Fruit fly (Drosophila melanogaster) whole organism, prepupa: Measurements from ENCODE around the gene Spn88Eb.

ENCODE experiments used
- Blimp-1 ChIP-seq: fragments of 200-800 bp; sonication (Bioruptor generic); optimal IDR thresholded peaks from 3 replicates; lab custom pipeline; 2017; ENCODE audit warnings: missing biosample characterization, missing genetic modification characterization, mild to moderate bottlenecking, moderate library complexity, missing genetic modification reagents
- CG10669 ChIP-seq: fragments of 200-800 bp; sonication (Bioruptor generic); optimal IDR thresholded peaks from 3 replicates; lab custom pipeline; 2018; ENCODE audit warnings: missing biosample characterization, mild to moderate bottlenecking, missing genetic modification characterization, moderate library complexity
- CG11902 ChIP-seq: fragments of 200-800 bp; sonication (Bioruptor generic); optimal IDR thresholded peaks from 3 replicates; lab custom pipeline; 2016; ENCODE audit warnings: missing biosample characterization, missing genetic modification characterization
- CG1621 ChIP-seq: fragments of 200-800 bp; sonication (Bioruptor generic); optimal IDR thresholded peaks from 3 replicates; lab custom pipeline; 2018; ENCODE audit warnings: missing biosample characterization, mild to moderate bottlenecking, missing genetic modification characterization
- CG3032 ChIP-seq: fragments of 200-800 bp; optimal IDR thresholded peaks from 2 replicates; lab custom pipeline; 2019; ENCODE audit warnings: missing biosample characterization, mild to moderate bottlenecking, missing genetic modification characterization, moderate library complexity
- CG31627 ChIP-seq: fragments of 200-800 bp; sonication (Bioruptor generic); optimal IDR thresholded peaks from 3 replicates; lab custom pipeline; 2016; ENCODE audit warnings: missing biosample characterization, missing genetic modification characterization
- CG3919 ChIP-seq: fragments of 200-800 bp; sonication (Bioruptor generic); optimal IDR thresholded peaks from 3 replicates; lab custom pipeline; 2016; ENCODE audit warnings: missing biosample characterization, missing genetic modification characterization
- CG6163 ChIP-seq: fragments of 200-800 bp; sonication (Bioruptor generic); IDR thresholded peaks from 3 replicates; pipeline ENCODE4 v1.3.6; 2022; ENCODE audit warnings: missing biosample characterization, missing genetic modification characterization
- CG6792 ChIP-seq: fragments of 200-800 bp; sonication (Bioruptor generic); optimal IDR thresholded peaks from 3 replicates; lab custom pipeline; 2016; ENCODE audit warnings: missing biosample characterization, missing genetic modification characterization
- CG6808 ChIP-seq: fragments of 200-800 bp; sonication (Bioruptor generic); optimal IDR thresholded peaks from 3 replicates; lab custom pipeline; 2017; ENCODE audit warnings: missing biosample characterization, missing genetic modification characterization, mild to moderate bottlenecking, moderate library complexity, missing genetic modification reagents
- CG6854 ChIP-seq: fragments of 200-800 bp; sonication (Bioruptor generic); optimal IDR thresholded peaks from 2 replicates; lab custom pipeline; 2017; ENCODE audit warnings: missing biosample characterization, mild to moderate bottlenecking, missing genetic modification characterization
- CG7368 ChIP-seq: fragments of 200-800 bp; sonication (Bioruptor generic); optimal IDR thresholded peaks from 3 replicates; lab custom pipeline; 2016; ENCODE audit warnings: missing biosample characterization, missing genetic modification characterization
- CG8119 ChIP-seq: fragments of 200-800 bp; sonication (Bioruptor generic); IDR thresholded peaks from 3 replicates; pipeline ENCODE4 v1.3.6; 2022; ENCODE audit warnings: missing biosample characterization, missing genetic modification characterization
- CG8632 ChIP-seq: fragments of 200-800 bp; sonication (Bioruptor generic); optimal IDR thresholded peaks from 3 replicates; lab custom pipeline; 2016; ENCODE audit warnings: missing biosample characterization, missing genetic modification characterization
- CG9139 ChIP-seq: fragments of 200-800 bp; sonication (Bioruptor generic); optimal IDR thresholded peaks from 3 replicates; lab custom pipeline; 2017; ENCODE audit warnings: missing biosample characterization, mild to moderate bottlenecking, missing genetic modification characterization
- Eip75B ChIP-seq: fragments of 200-800 bp; sonication (Bioruptor generic); optimal IDR thresholded peaks from 3 replicates; lab custom pipeline; 2016; ENCODE audit warnings: missing biosample characterization, missing genetic modification characterization
- Eip78C ChIP-seq: fragments of 200-800 bp; sonication (Bioruptor generic); peaks from one replicate; lab custom pipeline; 2016; ENCODE audit warnings: missing biosample characterization, missing genetic modification characterization
- Eip93F ChIP-seq: fragments of 200-800 bp; sonication (Bioruptor generic); optimal IDR thresholded peaks from 2 replicates; lab custom pipeline; 2016; ENCODE audit warnings: missing biosample characterization, mild to moderate bottlenecking, missing genetic modification characterization
- Ets21C ChIP-seq: fragments of 200-800 bp; sonication (Bioruptor generic); optimal IDR thresholded peaks from 3 replicates; lab custom pipeline; 2016; ENCODE audit warnings: missing biosample characterization, missing genetic modification characterization
- Hr38 ChIP-seq: sonication (Bioruptor generic); optimal IDR thresholded peaks from 2 replicates; lab custom pipeline; 2016; ENCODE audit warnings: missing biosample characterization, missing genetic modification characterization
- Hr39 ChIP-seq: fragments of 200-800 bp; sonication (Bioruptor generic); optimal IDR thresholded peaks from 2 replicates; lab custom pipeline; 2016; ENCODE audit warnings: missing biosample characterization, missing genetic modification characterization
- Hr4 ChIP-seq: fragments of 200-800 bp; sonication (Bioruptor generic); optimal IDR thresholded peaks from 3 replicates; lab custom pipeline; 2016; ENCODE audit warnings: missing biosample characterization, missing genetic modification characterization
- Met ChIP-seq: fragments of 200-800 bp; sonication (Bioruptor generic); optimal IDR thresholded peaks from 3 replicates; lab custom pipeline; 2016; ENCODE audit warnings: missing biosample characterization, missing genetic modification characterization
- OdsH ChIP-seq: fragments of 200-800 bp; sonication (Bioruptor generic); optimal IDR thresholded peaks from 3 replicates; lab custom pipeline; 2016; ENCODE audit warnings: missing biosample characterization, missing genetic modification characterization
- Smox ChIP-seq: fragments of 200-800 bp; sonication (Bioruptor generic); optimal IDR thresholded peaks from 3 replicates; lab custom pipeline; 2016; ENCODE audit warnings: missing biosample characterization, missing genetic modification characterization
- Sox102F ChIP-seq: fragments of 200-800 bp; sonication (Bioruptor generic); optimal IDR thresholded peaks from 2 replicates; lab custom pipeline; 2016; ENCODE audit warnings: missing biosample characterization, mild to moderate bottlenecking, missing genetic modification characterization
- Sox14 ChIP-seq: fragments of 200-800 bp; sonication (Bioruptor generic); optimal IDR thresholded peaks from 3 replicates; lab custom pipeline; 2016; ENCODE audit warnings: missing biosample characterization, missing genetic modification characterization
- achi ChIP-seq: fragments of 200-800 bp; sonication (Bioruptor generic); optimal IDR thresholded peaks from 3 replicates; lab custom pipeline; 2016; ENCODE audit warnings: missing biosample characterization, missing genetic modification characterization
- acj6 ChIP-seq: fragments of 200-800 bp; sonication (Bioruptor generic); optimal IDR thresholded peaks from 3 replicates; lab custom pipeline; 2016; ENCODE audit warnings: missing biosample characterization, missing genetic modification characterization
- dsx ChIP-seq: fragments of 200-800 bp; optimal IDR thresholded peaks from 3 replicates; lab custom pipeline; 2019; ENCODE audit warnings: missing biosample characterization, mild to moderate bottlenecking, missing genetic modification characterization, moderate library complexity; ENCODE audit not compliant: poor library complexity, severe bottlenecking
- eg ChIP-seq: fragments of 200-800 bp; sonication (Bioruptor generic); IDR thresholded peaks from 3 replicates; pipeline ENCODE4 v1.3.6; 2022; ENCODE audit warnings: missing biosample characterization, missing genetic modification characterization
- esn ChIP-seq: fragments of 200-800 bp; sonication (Bioruptor generic); optimal IDR thresholded peaks from 2 replicates; lab custom pipeline; 2016; ENCODE audit warnings: missing biosample characterization, mild to moderate bottlenecking, missing genetic modification characterization, moderate library complexity
- fkh ChIP-seq: fragments of 200-800 bp; sonication (Bioruptor generic); optimal IDR thresholded peaks from 3 replicates; lab custom pipeline; 2017; ENCODE audit warnings: missing biosample characterization, mild to moderate bottlenecking, missing genetic modification characterization, moderate library complexity
- lz ChIP-seq: fragments of 200-800 bp; sonication (Bioruptor generic); optimal IDR thresholded peaks from 3 replicates; lab custom pipeline; 2016; ENCODE audit warnings: missing biosample characterization, missing genetic modification characterization
- pdm3 ChIP-seq: fragments of 200-800 bp; sonication (Bioruptor generic); optimal IDR thresholded peaks from 3 replicates; lab custom pipeline; 2016; ENCODE audit warnings: missing biosample characterization, missing genetic modification characterization
- salr ChIP-seq, 2 experiments: fragments of 200-800 bp; sonication (Bioruptor generic); optimal IDR thresholded peaks; 3 replicates each; lab custom pipeline; 2016 to 2018; ENCODE audit warnings: missing biosample characterization in 2 of 2, missing genetic modification characterization in 2 of 2, mild to moderate bottlenecking in 1 of 2
- spab ChIP-seq: fragments of 200-800 bp; sonication (Bioruptor generic); optimal IDR thresholded peaks from 2 replicates; lab custom pipeline; 2017; ENCODE audit warnings: missing biosample characterization, mild to moderate bottlenecking, missing genetic modification characterization, missing genetic modification reagents
- ss ChIP-seq, 2 experiments: fragments of 200-800 bp; sonication (Bioruptor generic); optimal IDR thresholded peaks; 2 replicates in 1 of 2; 3 replicates in 1 of 2; lab custom pipeline; 2017 to 2018; ENCODE audit warnings: mild to moderate bottlenecking in 2 of 2, missing biosample characterization in 2 of 2, missing genetic modification characterization in 2 of 2, moderate library complexity in 1 of 2
- svp ChIP-seq: fragments of 200-800 bp; sonication (Bioruptor generic); peaks from one replicate; lab custom pipeline; 2016; ENCODE audit warnings: missing biosample characterization, missing genetic modification characterization
- topi ChIP-seq: fragments of 200-800 bp; sonication (Bioruptor generic); optimal IDR thresholded peaks from 3 replicates; lab custom pipeline; 2016; ENCODE audit warnings: missing biosample characterization, missing genetic modification characterization
- vri ChIP-seq: fragments of 200-800 bp; sonication (Bioruptor generic); optimal IDR thresholded peaks from 3 replicates; lab custom pipeline; 2016; ENCODE audit warnings: missing biosample characterization, mild to moderate bottlenecking, missing genetic modification characterization

Spn88Eb gene

DNA sequence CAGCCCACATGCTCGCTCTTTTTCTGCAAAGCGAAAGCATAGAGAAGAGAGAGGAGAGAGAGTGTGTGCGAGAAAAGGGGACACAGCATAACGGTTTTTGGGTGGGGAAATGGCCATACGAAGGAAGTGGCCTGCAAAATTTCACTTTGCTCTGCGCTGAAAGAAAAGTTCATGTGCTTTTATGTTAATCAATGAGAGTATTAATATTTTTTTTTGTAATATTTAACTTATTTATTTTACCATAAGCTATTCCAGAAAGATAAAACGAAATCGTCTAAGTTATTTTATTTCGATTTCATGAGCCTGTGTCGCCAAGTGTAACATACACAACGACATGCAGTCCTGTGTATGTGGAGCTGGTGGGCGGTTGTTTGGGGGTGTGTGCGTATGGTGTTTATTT lies 41.9 kb upstream of the Spn88Eb start (continued):
- TF ChIP-seq spab (GFP tag; lab: Kevin White, UChicago) (no peak), Hr4 (GFP tag; lab: Kevin White, UChicago) (peak; percentile 56), eg (GFP tag; lab: Robert Waterston, UW) (peak; percentile 74; the same call in 1 of the 3 replicates), ss (GFP tag; optimal IDR thresholded peaks at IDR 0.05; lab: Kevin White, UChicago) (no peak), CG6808 (GFP tag; lab: Kevin White, UChicago) (no peak), salr (GFP tag; optimal IDR thresholded peaks at IDR 0.05; lab: Kevin White, UChicago) (no peak), Eip75B (peak; percentile 50), CG11902 (GFP tag; lab: Kevin White, UChicago) (no peak), Smox (GFP tag; lab: Kevin White, UChicago) (peak; percentile 45), CG1621 (tag; lab: Kevin White, UChicago) (no peak), CG8632 (peak; percentile 45), OdsH (no peak), dsx (GFP tag; lab: Kevin White, UChicago) (no peak), CG9139 (GFP tag; lab: Kevin White, UChicago) (no peak), CG8119 (GFP tag; lab: Robert Waterston, UW) (peak; percentile 69), lz (peak; percentile 51), achi (GFP tag; lab: Kevin White, UChicago) (peak; percentile 72), CG3919 (GFP tag; lab: Kevin White, UChicago) (no peak), acj6 (peak; percentile 49), pdm3 (GFP tag; lab: Kevin White, UChicago) (no peak), Eip93F (GFP tag; lab: Kevin White, UChicago) (no peak)

DNA sequence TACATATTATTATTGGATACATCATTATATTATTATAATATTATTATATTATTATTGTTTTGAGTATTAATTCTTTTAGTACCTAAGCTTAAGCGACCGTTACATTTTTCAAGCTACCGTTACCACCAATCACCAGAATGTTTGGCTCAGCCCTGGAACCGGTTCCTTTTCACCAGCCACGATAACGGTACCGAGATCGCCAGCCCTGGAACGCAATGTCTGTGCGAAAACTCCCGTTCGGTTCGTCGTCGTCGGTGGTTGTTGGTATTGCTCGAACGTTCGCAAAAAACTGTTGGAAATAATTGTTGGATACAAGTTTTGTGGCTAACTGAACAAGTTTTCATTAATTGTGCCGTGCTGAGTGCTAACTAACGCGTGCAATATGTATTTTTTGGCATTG lies 41.2 kb upstream of the Spn88Eb start, which contains the start of gene CG42404:
Gene CG42404, plus strand, starts transcription at position 360 of the 400 bp plus-strand sequence.
- TF ChIP-seq CG31627 (GFP tag; lab: Kevin White, UChicago) (no peak), acj6 (no peak), svp (GFP tag; lab: Kevin White, UChicago) (peak; percentile 2), Hr39 (GFP tag; lab: Kevin White, UChicago) (no peak)

DNA sequence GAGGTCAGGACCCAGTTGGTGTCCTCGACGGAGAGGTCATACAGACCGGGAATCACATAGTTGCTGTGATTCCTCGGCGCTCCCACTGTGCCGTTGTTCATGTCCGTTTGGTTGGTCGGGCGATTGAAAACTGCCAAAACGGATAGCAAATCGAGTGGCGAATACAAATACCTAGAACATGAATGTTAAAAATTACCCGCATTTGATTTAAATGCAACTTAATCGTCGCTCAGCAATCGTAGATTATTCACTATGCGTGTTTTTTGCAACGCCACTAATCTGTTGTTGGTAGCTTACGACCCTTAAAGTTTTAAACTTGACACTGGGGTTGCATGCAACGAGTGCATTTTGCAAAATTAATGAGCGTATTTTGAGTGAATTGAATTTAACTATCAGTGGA lies 40.5 kb upstream of the Spn88Eb start, which contains the start of gene Amt:
Gene Amt, minus strand, starts transcription at position 101 of the 400 bp plus-strand sequence.
- no peak for TF ChIP-seq CG7368 (GFP tag; lab: Kevin White, UChicago)
- no peak for TF ChIP-seq acj6
- no peak for TF ChIP-seq CG9139 (GFP tag; lab: Kevin White, UChicago)
- TF ChIP-seq CG8632: no peak
- TF ChIP-seq spab (GFP tag; lab: Kevin White, UChicago): no peak
- no peak for TF ChIP-seq Blimp-1 (GFP tag; lab: Kevin White, UChicago)
- no peak for TF ChIP-seq CG31627 (GFP tag; lab: Kevin White, UChicago)

DNA sequence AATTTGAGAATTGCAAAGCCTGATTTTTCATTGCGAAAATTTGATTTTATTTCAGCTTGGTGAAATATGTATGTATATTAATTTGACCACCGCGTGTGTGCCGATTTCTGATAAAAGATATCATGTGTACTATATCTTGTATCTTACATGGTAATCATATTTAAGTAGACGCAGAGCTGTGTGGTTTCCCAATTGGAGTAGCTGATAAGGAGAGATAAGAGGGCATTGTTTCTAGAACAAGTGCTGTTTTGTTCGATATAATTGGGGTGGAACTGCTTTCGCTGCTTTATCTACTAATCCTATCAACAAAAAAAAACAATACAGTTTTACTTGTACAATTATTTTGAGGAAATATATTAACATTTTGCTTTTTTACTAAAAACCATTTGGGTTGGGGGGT lies 38.0 kb upstream of the Spn88Eb start:
- TF ChIP-seq salr (GFP tag; optimal IDR thresholded peaks at IDR 0.05; lab: Kevin White, UChicago): no peak
- TF ChIP-seq esn (GFP tag; lab: Kevin White, UChicago): peak; percentile 2
- TF ChIP-seq Eip78C (GFP tag; lab: Kevin White, UChicago): peak; percentile 45
- peak; percentile 2 for TF ChIP-seq Sox102F (GFP tag; lab: Kevin White, UChicago)
- TF ChIP-seq Met (GFP tag; lab: Kevin White, UChicago): peak; percentile 13
- no peak for TF ChIP-seq CG10669 (GFP tag; lab: Kevin White, UChicago)

dm6 chr3R:15243452-15243851 lies 34.9 kb upstream of the Spn88Eb start:
- peak; percentile 33 for TF ChIP-seq Sox102F (GFP tag; lab: Kevin White, UChicago)
- TF ChIP-seq Eip78C (GFP tag; lab: Kevin White, UChicago): peak; percentile 73
- TF ChIP-seq CG6792 (GFP tag; lab: Kevin White, UChicago): no peak
- TF ChIP-seq ss (GFP tag; optimal IDR thresholded peaks at IDR 0.05; lab: Kevin White, UChicago): peak; percentile 31 to 41
- no peak for TF ChIP-seq salr (GFP tag; optimal IDR thresholded peaks at IDR 0.05; lab: Kevin White, UChicago)
- TF ChIP-seq topi (GFP tag; lab: Kevin White, UChicago): peak; percentile 5
- TF ChIP-seq spab (GFP tag; lab: Kevin White, UChicago): no peak
- peak; percentile 60 for TF ChIP-seq CG6163 (GFP tag; lab: Robert Waterston, UW)
- TF ChIP-seq pdm3 (GFP tag; lab: Kevin White, UChicago): peak; percentile 2
- TF ChIP-seq esn (GFP tag; lab: Kevin White, UChicago): peak; percentile 38
- TF ChIP-seq Eip75B: peak; percentile 27
- TF ChIP-seq fkh (GFP tag; lab: Kevin White, UChicago): peak; percentile 57
- TF ChIP-seq CG3032: no peak
- peak; percentile 50 for TF ChIP-seq vri (GFP tag; lab: Kevin White, UChicago)
- peak; percentile 84 for TF ChIP-seq Sox14 (GFP tag; lab: Kevin White, UChicago)
- no peak for TF ChIP-seq CG6854
- TF ChIP-seq CG1621 (tag; lab: Kevin White, UChicago): peak; percentile 21
- TF ChIP-seq dsx (GFP tag; lab: Kevin White, UChicago): no peak
- TF ChIP-seq Smox (GFP tag; lab: Kevin White, UChicago): peak; percentile 13
- TF ChIP-seq Blimp-1 (GFP tag; lab: Kevin White, UChicago): no peak
- TF ChIP-seq Ets21C (GFP tag; lab: Kevin White, UChicago): no peak
- TF ChIP-seq achi (GFP tag; lab: Kevin White, UChicago): no peak
- TF ChIP-seq Hr38 (GFP tag; lab: Kevin White, UChicago): no peak
- no peak for TF ChIP-seq CG8119 (GFP tag; lab: Robert Waterston, UW)
- peak; percentile 91 for TF ChIP-seq svp (GFP tag; lab: Kevin White, UChicago)
